Worm (Caenorhabditis elegans) whole organism, L4 larva: ENCODE measurements around the gene lin-24.

Experiments
- R02D3.7 ChIP-seq: fragments of 150-350 bp; sonication (generic microtip); optimal IDR thresholded peaks from 3 replicates; lab custom pipeline; 2014; ENCODE audit warnings: missing biosample characterization, missing genetic modification characterization
- duxl-1 ChIP-seq: sonication (generic microtip); optimal IDR thresholded peaks from 2 replicates; lab custom pipeline; 2016; ENCODE audit warnings: mild to moderate bottlenecking, missing genetic modification characterization, moderate library complexity, missing compliant biosample characterization; ENCODE audit not compliant: poor library complexity
- mdl-1 ChIP-seq, 2 experiments: fragments of 150-350 bp in 1 of 2; sonication (generic microtip) in 1 of 2; optimal IDR thresholded peaks; 2 replicates each; lab custom pipeline; 2014 to 2017; ENCODE audit warnings: missing biosample characterization in 2 of 2, missing genetic modification characterization in 2 of 2
- mdt-29 ChIP-seq: fragments of 200-800 bp; sonication (Bioruptor generic); IDR thresholded peaks from 2 replicates; pipeline ENCODE4 v1.3.6; 2022; ENCODE audit warnings: missing genetic modification reagents, missing genetic modification characterization, missing compliant biosample characterization
- php-3 ChIP-seq: fragments of 200-800 bp; sonication (Bioruptor generic); IDR thresholded peaks from 2 replicates; pipeline ENCODE4 v1.3.6; 2022; ENCODE audit warnings: missing genetic modification reagents, missing genetic modification characterization, missing compliant biosample characterization

DNA sequence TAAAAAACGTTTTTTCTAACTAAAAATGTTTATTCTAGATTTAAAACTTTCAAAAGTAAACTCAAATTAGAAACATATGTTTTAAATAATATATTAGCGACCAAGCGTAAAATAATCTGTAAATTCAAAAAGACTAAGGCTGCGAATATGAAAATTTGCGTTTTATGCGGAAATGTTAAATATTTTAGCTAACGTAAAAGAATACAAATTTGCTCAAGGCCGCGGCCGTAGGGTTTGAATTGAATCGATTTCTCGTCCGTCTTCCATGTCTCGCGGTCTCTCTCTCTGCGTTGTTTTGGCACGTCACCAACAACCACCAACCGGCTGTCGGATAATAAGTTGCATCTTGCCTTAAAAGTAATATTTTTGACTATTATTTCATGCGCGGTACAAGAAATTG lies 35.5 kb upstream of the lin-24 start, which contains the start of gene F11A10.5:
- TF ChIP-seq mdt-29 (GFP tag; lab: Robert Waterston, UW) = no peak
- TF ChIP-seq php-3 (GFP tag; lab: Robert Waterston, UW) = no peak
- no peak for TF ChIP-seq mdl-1 (tag; optimal IDR thresholded peaks at IDR 0.05; lab: Kevin White, UChicago)
- no peak for TF ChIP-seq R02D3.7 (tag; lab: Kevin White, UChicago)
- no peak for TF ChIP-seq duxl-1 (tag; lab: Kevin White, UChicago)
